Fruit fly (Drosophila melanogaster): ENCODE data around the gene Qsox4.
A peak's percentile ranks its signal among the peaks of the same experiment; 100 is the strongest.

The Qsox4 gene

DNA sequence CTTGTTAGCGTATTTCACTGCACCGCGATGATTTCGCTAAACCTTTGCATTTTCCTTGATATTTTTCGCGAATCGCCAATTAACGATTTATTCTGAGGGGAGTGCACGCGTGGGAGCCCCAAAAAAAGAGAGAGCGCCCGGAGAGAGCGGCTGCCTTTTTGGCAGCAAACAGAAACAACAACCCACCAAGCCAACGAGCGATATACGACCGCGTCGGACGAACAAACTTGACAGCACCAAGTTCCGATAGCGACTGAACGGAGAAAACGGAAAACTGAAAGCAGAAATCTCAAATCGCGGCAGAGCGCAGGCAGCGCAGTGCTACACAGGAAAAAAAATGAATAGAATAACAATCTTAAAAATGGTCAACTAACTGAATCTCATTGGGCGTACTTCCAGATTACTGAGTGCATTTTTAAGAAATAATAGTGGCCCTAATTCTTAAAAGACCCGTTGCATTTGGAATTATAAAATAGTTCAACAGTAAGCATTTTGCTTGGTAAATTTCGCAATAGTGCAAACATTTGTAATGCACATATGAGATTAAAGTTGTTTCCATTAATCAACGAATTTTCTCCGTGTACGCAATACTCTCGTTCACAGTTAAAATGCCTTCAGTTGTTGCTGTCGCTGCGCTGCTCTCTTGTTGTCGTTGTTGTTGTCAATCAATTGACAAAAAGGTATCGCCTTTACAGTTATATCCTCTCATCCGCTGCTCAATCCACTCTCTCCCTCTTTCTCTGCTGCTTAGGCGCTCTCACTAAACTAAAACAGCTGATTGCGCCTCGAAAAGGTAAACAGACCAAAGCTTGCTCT lies 33.0 kb upstream of the Qsox4 start, which contains the start of gene CG31145 (continued):
- peak; percentile 100 for TF ChIP-seq CG10209 (GFP tag; optimal IDR thresholded peaks at IDR 0.05)
- TF ChIP-seq grn (GFP tag; optimal IDR thresholded peaks at IDR 0.05) = peak; percentile 95
- peak; percentile 99 for TF ChIP-seq CG10543 (GFP tag; optimal IDR thresholded peaks at IDR 0.05)
- TF ChIP-seq B-H1 (GFP tag; IDR thresholded peaks at IDR 0.05) = peak; percentile 99
- peak; percentile 99 for TF ChIP-seq CG32767 (GFP tag; IDR thresholded peaks at IDR 0.05)
- TF ChIP-seq Atf3 (GFP tag; optimal IDR thresholded peaks at IDR 0.05) = peak; percentile 99
- peak; percentile 99 for TF ChIP-seq repo (GFP tag; optimal IDR thresholded peaks at IDR 0.05)
- TF ChIP-seq h (optimal IDR thresholded peaks at IDR 0.05) = no peak
- TF ChIP-seq Dbx (GFP tag; IDR thresholded peaks at IDR 0.05) = peak; percentile 99
- TF ChIP-seq sens-2 (GFP tag; IDR thresholded peaks at IDR 0.05) = peak; percentile 95
- TF ChIP-seq CG11695 (GFP tag; IDR thresholded peaks at IDR 0.05) = peak; percentile 99
- TF ChIP-seq dati (GFP tag; IDR thresholded peaks at IDR 0.05) = peak; percentile 94
- peak; percentile 100 for TF ChIP-seq CG30403 (GFP tag; optimal IDR thresholded peaks at IDR 0.05)
- peak; percentile 100 for TF ChIP-seq Atf6 (GFP tag; IDR thresholded peaks at IDR 0.05)
- TF ChIP-seq Hr51 (GFP tag; optimal IDR thresholded peaks at IDR 0.05) = peak; percentile 99 to 100
- TF ChIP-seq CG15011 (GFP tag; optimal IDR thresholded peaks at IDR 0.05) = peak; percentile 100
- TF ChIP-seq hkb (optimal IDR thresholded peaks at IDR 0.05) = no peak
- peak; percentile 99 for TF ChIP-seq hkb (GFP tag; IDR thresholded peaks at IDR 0.05)
- peak; percentile 56; the same call in 1 of the 3 replicates for TF ChIP-seq mld (GFP tag; IDR thresholded peaks at IDR 0.05; ENCODE audit: partially characterized antibody)
- TF ChIP-seq pros (GFP tag; optimal IDR thresholded peaks at IDR 0.05) = peak; percentile 61
- TF ChIP-seq run (tag; optimal IDR thresholded peaks at IDR 0.05) = peak; percentile 99
- TF ChIP-seq ac (GFP tag; optimal IDR thresholded peaks at IDR 0.05) = peak; percentile 96
- peak; percentile 99 for TF ChIP-seq HLH3B (GFP tag; IDR thresholded peaks at IDR 0.05)
- TF ChIP-seq CG2116 (GFP tag; optimal IDR thresholded peaks at IDR 0.05) = peak; percentile 93
- peak; percentile 97 for TF ChIP-seq kah (GFP tag; optimal IDR thresholded peaks at IDR 0.05)
- peak; percentile 99 for TF ChIP-seq CG1792 (GFP tag; optimal IDR thresholded peaks at IDR 0.05)
- TF ChIP-seq Poxn (GFP tag; IDR thresholded peaks at IDR 0.05) = peak; percentile 97
- peak; percentile 99 for TF ChIP-seq tin (GFP tag; optimal IDR thresholded peaks at IDR 0.05)
- TF ChIP-seq ftz-f1 (GFP tag; optimal IDR thresholded peaks at IDR 0.05) = peak; percentile 90
- peak; percentile 99 for TF ChIP-seq dm (GFP tag; optimal IDR thresholded peaks at IDR 0.05)
- peak; percentile 39 to 83 for TF ChIP-seq crp (GFP tag; optimal IDR thresholded peaks at IDR 0.05)
- peak; percentile 96 for TF ChIP-seq CG10267 (tag; optimal IDR thresholded peaks at IDR 0.05)
- peak; percentile 49 for TF ChIP-seq cg (GFP tag; optimal IDR thresholded peaks at IDR 0.05)
- TF ChIP-seq Stat92E (GFP tag; optimal IDR thresholded peaks at IDR 0.05) = peak in 1 of 3 experiments; percentile 94
- peak; percentile 99 for TF ChIP-seq Six4 (GFP tag; optimal IDR thresholded peaks at IDR 0.05)
- peak; percentile 100 for TF ChIP-seq CG13775 (GFP tag; optimal IDR thresholded peaks at IDR 0.05)
- TF ChIP-seq CG3838 (GFP tag; optimal IDR thresholded peaks at IDR 0.05) = peak; percentile 96
- peak; percentile 99 for TF ChIP-seq tx (GFP tag; optimal IDR thresholded peaks at IDR 0.05)
- peak; percentile 95 for TF ChIP-seq TFAM (GFP tag; optimal IDR thresholded peaks at IDR 0.05)
- peak; percentile 99 for TF ChIP-seq en (GFP tag; optimal IDR thresholded peaks at IDR 0.05)
- TF ChIP-seq Abd-B (GFP tag; optimal IDR thresholded peaks at IDR 0.05) = peak; percentile 100
- peak; percentile 99 for TF ChIP-seq Dad (GFP tag; optimal IDR thresholded peaks at IDR 0.05)
- peak; percentile 93 for TF ChIP-seq wek (GFP tag; optimal IDR thresholded peaks at IDR 0.05)
- TF ChIP-seq CG4730 (GFP tag; IDR thresholded peaks at IDR 0.05) = peak; percentile 98
- peak in 1 of 2 experiments; percentile 98 for TF ChIP-seq Hr78 (GFP tag; optimal IDR thresholded peaks at IDR 0.05)
- peak; percentile 97 for TF ChIP-seq CG17612 (GFP tag; IDR thresholded peaks at IDR 0.05)
- TF ChIP-seq nerfin-2 (GFP tag; IDR thresholded peaks at IDR 0.05; ENCODE audit: partially characterized antibody) = no peak
- TF ChIP-seq Opbp (GFP tag; IDR thresholded peaks at IDR 0.05; ENCODE audit: partially characterized antibody) = no peak
- peak; percentile 99 for TF ChIP-seq ham (GFP tag; IDR thresholded peaks at IDR 0.05)

Data from whole organism, embryonic.